Worm (Caenorhabditis elegans) whole organism, early embryonic: ENCODE results near the gene zipt-15.

ENCODE experiments used
- F13C5.2 ChIP-seq: sonication (generic microtip); optimal IDR thresholded peaks from 2 replicates; lab custom pipeline; 2017; ENCODE audit warnings: mild to moderate bottlenecking, missing genetic modification characterization, inconsistent platforms, missing compliant biosample characterization
- aly-1 ChIP-seq: sonication (generic microtip); optimal IDR thresholded peaks from 2 replicates; lab custom pipeline; 2016; ENCODE audit warnings: missing genetic modification characterization, missing compliant biosample characterization
- ama-1 ChIP-seq: fragments of 150-350 bp; optimal IDR thresholded peaks from 2 replicates; lab custom pipeline; 2014
- flt-1 ChIP-seq: fragments of 200-800 bp; sonication (Bioruptor generic); IDR thresholded peaks from 2 replicates; pipeline ENCODE4 v1.3.6; 2022; ENCODE audit warnings: missing genetic modification characterization, missing compliant biosample characterization
- hmbx-1 ChIP-seq: sonication (generic microtip); optimal IDR thresholded peaks from 2 replicates; lab custom pipeline; 2016; ENCODE audit warnings: mild to moderate bottlenecking, missing genetic modification characterization, missing compliant biosample characterization
- hmg-4 ChIP-seq: fragments of 200-800 bp; sonication (Bioruptor generic); optimal IDR thresholded peaks from 2 replicates; lab custom pipeline; 2018; ENCODE audit warnings: mild to moderate bottlenecking, missing genetic modification characterization, missing compliant biosample characterization
- sea-1 ChIP-seq: fragments of 200-800 bp; sonication (Bioruptor generic); conservative IDR thresholded peaks from 2 replicates; pipeline ENCODE4 v1.3.6; 2022; ENCODE audit warnings: missing genetic modification characterization, missing compliant biosample characterization
- tbx-37 ChIP-seq: fragments of 200-800 bp; sonication (Bioruptor generic); conservative IDR thresholded peaks from 2 replicates; pipeline ENCODE4 v1.3.6; 2022; ENCODE audit warnings: missing genetic modification reagents, missing genetic modification characterization, missing compliant biosample characterization
- tra-4 ChIP-seq: sonication (generic microtip); optimal IDR thresholded peaks from 2 replicates; lab custom pipeline; 2017; ENCODE audit warnings: missing genetic modification characterization, missing compliant biosample characterization

- TF ChIP-seq tra-4 (tag; lab: Kevin White, UChicago) (no peak), aly-1 (tag; lab: Kevin White, UChicago) (no peak), ama-1 (lab: Kevin White, UChicago) (no peak), flt-1 (GFP tag; lab: Robert Waterston, UW) (no peak), sea-1 (no peak), tbx-37 (GFP tag; lab: Robert Waterston, UW) (no peak), hmg-4 (GFP tag; lab: Kevin White, UChicago) (no peak), F13C5.2 (tag; lab: Kevin White, UChicago) (no peak), hmbx-1 (tag; lab: Kevin White, UChicago) (no peak)
Observed at ce11 chrIV:773580-773979, 51.2 kb downstream of the zipt-15 start.
